Fruit fly (Drosophila melanogaster): ENCODE results near the gene CG4119.

The CG4119 gene

DNA sequence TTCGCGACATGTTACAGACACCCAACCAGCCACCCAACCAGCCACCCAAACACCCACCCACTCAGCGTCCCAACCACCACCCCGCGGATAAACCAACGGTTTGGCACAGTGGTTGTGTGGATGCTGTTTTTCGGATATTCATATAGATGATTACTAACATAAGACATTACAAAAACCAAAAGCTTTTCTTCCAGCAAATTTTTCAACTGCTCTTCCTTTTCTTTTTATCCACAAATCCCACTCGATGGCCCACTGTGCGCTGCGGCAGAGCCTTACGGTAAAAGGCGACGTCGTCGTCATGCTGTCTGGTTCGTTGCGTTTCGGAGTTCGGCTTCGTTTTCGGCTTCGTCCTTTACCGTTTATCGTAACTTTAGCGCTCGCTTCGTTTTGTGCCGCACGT, 27.3 kb upstream of the CG4119 start (continued):
- no peak for TF ChIP-seq CG8281 (tag; optimal IDR thresholded peaks at IDR 0.05)
- no peak for TF ChIP-seq CG2875 (GFP tag; optimal IDR thresholded peaks at IDR 0.05)
- no peak for TF ChIP-seq CG34224 (GFP tag; IDR thresholded peaks at IDR 0.05; ENCODE audit: partially characterized antibody)
- no peak for TF ChIP-seq CG16779 (GFP tag; IDR thresholded peaks at IDR 0.05)
- peak; percentile 56 for TF ChIP-seq bab2 (GFP tag; optimal IDR thresholded peaks at IDR 0.05)
- no peak for TF ChIP-seq twi (tag; optimal IDR thresholded peaks at IDR 0.05)
- no peak for TF ChIP-seq CG3407 (GFP tag; optimal IDR thresholded peaks at IDR 0.05)
- no peak for TF ChIP-seq CG13775 (GFP tag; optimal IDR thresholded peaks at IDR 0.05)
- TF ChIP-seq gcm (GFP tag; optimal IDR thresholded peaks at IDR 0.05), result no peak
- peak; percentile 18 for TF ChIP-seq CG17385 (GFP tag; optimal IDR thresholded peaks at IDR 0.05)
- peak; percentile 15 for TF ChIP-seq Bdp1 (GFP tag; optimal IDR thresholded peaks at IDR 0.05)
- no peak for TF ChIP-seq Jarid2 (GFP tag; optimal IDR thresholded peaks at IDR 0.05)
- TF ChIP-seq Tbp (GFP tag; optimal IDR thresholded peaks at IDR 0.05), result no peak
- peak; percentile 59 for TF ChIP-seq ttk (GFP tag; IDR thresholded peaks at IDR 0.05)
- no peak for TF ChIP-seq chinmo (GFP tag; IDR thresholded peaks at IDR 0.05; ENCODE audit: partially characterized antibody)
- TF ChIP-seq CG12299 (tag; optimal IDR thresholded peaks at IDR 0.05), result no peak
- peak; percentile 39 for TF ChIP-seq pho (GFP tag; optimal IDR thresholded peaks at IDR 0.05)
- no peak for TF ChIP-seq sim (GFP tag; IDR thresholded peaks at IDR 0.05)
- peak; percentile 35 for TF ChIP-seq CG12659 (GFP tag; optimal IDR thresholded peaks at IDR 0.05)
- TF ChIP-seq so (GFP tag; IDR thresholded peaks at IDR 0.05), result no peak; the same call in 2 of the 3 replicates
- TF ChIP-seq Atf6 (GFP tag; IDR thresholded peaks at IDR 0.05), result peak; percentile 75
- TF ChIP-seq br (optimal IDR thresholded peaks at IDR 0.05), result no peak
- no peak for TF ChIP-seq CG18476 (GFP tag; optimal IDR thresholded peaks at IDR 0.05)
- peak; percentile 17 for TF ChIP-seq ewg (GFP tag; optimal IDR thresholded peaks at IDR 0.05)
- no peak for TF ChIP-seq CG16813 (GFP tag; IDR thresholded peaks at IDR 0.05; ENCODE audit: partially characterized antibody)
- peak; percentile 27; the same call in 1 of the 3 replicates for TF ChIP-seq croc (GFP tag; conservative IDR thresholded peaks at IDR 0.05)
- peak; percentile 20; the same call in 1 of the 2 replicates for TF ChIP-seq E2f2 (GFP tag; IDR thresholded peaks at IDR 0.05)
- peak; percentile 48 for TF ChIP-seq ATbp (GFP tag; optimal IDR thresholded peaks at IDR 0.05)
- TF ChIP-seq sob (GFP tag; IDR thresholded peaks at IDR 0.05), result peak; percentile 59; the same call in 1 of the 2 replicates
- TF ChIP-seq CG14014 (GFP tag; IDR thresholded peaks at IDR 0.05), result peak; percentile 82
- TF ChIP-seq CG16863 (GFP tag; optimal IDR thresholded peaks at IDR 0.05), result peak; percentile 51
- TF ChIP-seq Neu2 (GFP tag; optimal IDR thresholded peaks at IDR 0.05; ENCODE audit: borderline replicate concordance), result no peak
- peak; percentile 22 for TF ChIP-seq NC2β (GFP tag; optimal IDR thresholded peaks at IDR 0.05)
- TF ChIP-seq otp (GFP tag; IDR thresholded peaks at IDR 0.05), result peak; percentile 79; the same call in 2 of the 3 replicates
- 0 out of 3 replicates have a peak, but pooled peaks have one; percentile 14 for TF ChIP-seq CG6175 (GFP tag; IDR thresholded peaks at IDR 0.05)
- TF ChIP-seq CG9797 (GFP tag; optimal IDR thresholded peaks at IDR 0.05), result no peak
- no peak for TF ChIP-seq YL-1 (GFP tag; optimal IDR thresholded peaks at IDR 0.05)
- peak; percentile 58 for TF ChIP-seq CG15269 (tag; optimal IDR thresholded peaks at IDR 0.05)
- TF ChIP-seq Hr51 (GFP tag; optimal IDR thresholded peaks at IDR 0.05), result peak in 1 of 2 experiments; percentile 58
- TF ChIP-seq CG31388 (GFP tag; optimal IDR thresholded peaks at IDR 0.05), result no peak
- peak; percentile 27 for TF ChIP-seq CG16815 (GFP tag; optimal IDR thresholded peaks at IDR 0.05)
- no peak for TF ChIP-seq zf30C (GFP tag; optimal IDR thresholded peaks at IDR 0.05)
- TF ChIP-seq sug (tag; optimal IDR thresholded peaks at IDR 0.05), result peak; percentile 43
- TF ChIP-seq onecut (GFP tag; IDR thresholded peaks at IDR 0.05), result peak; percentile 64
- peak; percentile 26; the same call in 1 of the 2 replicates for TF ChIP-seq CG31224 (GFP tag; IDR thresholded peaks at IDR 0.05)
- TF ChIP-seq Hand (GFP tag; optimal IDR thresholded peaks at IDR 0.05), result peak; percentile 60
- no peak for TF ChIP-seq gce (GFP tag; IDR thresholded peaks at IDR 0.05)
- no peak for TF ChIP-seq zen (tag; optimal IDR thresholded peaks at IDR 0.05)
- peak in 1 of 2 experiments; percentile 70 for TF ChIP-seq bsh (GFP tag; optimal IDR thresholded peaks at IDR 0.05)
- TF ChIP-seq CG14667 (GFP tag; IDR thresholded peaks at IDR 0.05), result peak; percentile 53
- TF ChIP-seq CG15073 (GFP tag; optimal IDR thresholded peaks at IDR 0.05), result no peak

Data from whole organism, embryonic.